Fruit fly (Drosophila melanogaster): ENCODE results near the gene ND-42.

ND-42 gene

dm6 chr3R:22041625-22042282 lies 14.2 kb downstream of the ND-42 start, which contains the start of gene how (continued):
- TF ChIP-seq CG10979 (tag; optimal IDR thresholded peaks at IDR 0.05) (peak; percentile 14), CG33557 (GFP tag; optimal IDR thresholded peaks at IDR 0.05) (peak; percentile 43), CG17612 (GFP tag; IDR thresholded peaks at IDR 0.05) (no peak), CG13424 (tag; optimal IDR thresholded peaks at IDR 0.05) (peak; percentile 8), MESR4 (GFP tag; optimal IDR thresholded peaks at IDR 0.05) (no peak), CG7839 (tag; optimal IDR thresholded peaks at IDR 0.05) (no peak), z (GFP tag; IDR thresholded peaks at IDR 0.05) (no peak; the same call in 2 of the 3 replicates), CG6654 (GFP tag; optimal IDR thresholded peaks at IDR 0.05) (no peak), CG8388 (GFP tag; optimal IDR thresholded peaks at IDR 0.05) (peak; percentile 8), crc (GFP tag; optimal IDR thresholded peaks at IDR 0.05) (no peak), sim (GFP tag; IDR thresholded peaks at IDR 0.05) (no peak), onecut (GFP tag; IDR thresholded peaks at IDR 0.05) (no peak), E2f2 (GFP tag; IDR thresholded peaks at IDR 0.05) (peak; percentile 95), emc (GFP tag; optimal IDR thresholded peaks at IDR 0.05) (no peak), tio (GFP tag; optimal IDR thresholded peaks at IDR 0.05) (no peak), CG17385 (GFP tag; optimal IDR thresholded peaks at IDR 0.05) (peak; percentile 7), Hand (GFP tag; optimal IDR thresholded peaks at IDR 0.05) (peak; percentile 24), CG3726 (GFP tag; IDR thresholded peaks at IDR 0.05) (no peak), Max (GFP tag; optimal IDR thresholded peaks at IDR 0.05) (peak; percentile 26), CG32532 (GFP tag; IDR thresholded peaks at IDR 0.05) (0 out of 2 replicates have a peak, but pooled peaks have one; percentile 5), CG11696 (GFP tag; IDR thresholded peaks at IDR 0.05) (no peak), CG34422 (GFP tag; IDR thresholded peaks at IDR 0.05) (no peak), dmrt11E (tag; optimal IDR thresholded peaks at IDR 0.05) (peak; percentile 13), dati (GFP tag; IDR thresholded peaks at IDR 0.05) (no peak), Dfd (GFP tag; optimal IDR thresholded peaks at IDR 0.05) (no peak), abd-A (tag; optimal IDR thresholded peaks at IDR 0.05) (peak; percentile 33), CG10267 (tag; optimal IDR thresholded peaks at IDR 0.05) (peak; percentile 40), D19A (tag; optimal IDR thresholded peaks at IDR 0.05) (no peak), CG17829 (tag; optimal IDR thresholded peaks at IDR 0.05) (peak; percentile 34), fd3F (GFP tag; optimal IDR thresholded peaks at IDR 0.05) (no peak), CG31224 (GFP tag; IDR thresholded peaks at IDR 0.05) (no peak), CG4282 (GFP tag; optimal IDR thresholded peaks at IDR 0.05) (no peak), cwo (GFP tag; optimal IDR thresholded peaks at IDR 0.05) (no peak), usp (GFP tag; optimal IDR thresholded peaks at IDR 0.05) (no peak), CG16815 (GFP tag; optimal IDR thresholded peaks at IDR 0.05) (no peak), crp (GFP tag; optimal IDR thresholded peaks at IDR 0.05) (peak in 1 of 2 experiments; percentile 45), Dip2 (GFP tag; IDR thresholded peaks at IDR 0.05) (no peak), CG14860 (GFP tag; IDR thresholded peaks at IDR 0.05; ENCODE audit: partially characterized antibody) (no peak), Camta (GFP tag; optimal IDR thresholded peaks at IDR 0.05) (peak; percentile 41), CG13287 (GFP tag; IDR thresholded peaks at IDR 0.05; ENCODE audit: partially characterized antibody) (peak; percentile 41; the same call in 1 of the 2 replicates), hbn (GFP tag; IDR thresholded peaks at IDR 0.05; ENCODE audit: partially characterized antibody) (no peak), Asciz (GFP tag; optimal IDR thresholded peaks at IDR 0.05) (peak; percentile 9), Nf-YC (tag; optimal IDR thresholded peaks at IDR 0.05) (peak; percentile 37), stc (GFP tag; IDR thresholded peaks at IDR 0.05) (no peak), Opbp (GFP tag; IDR thresholded peaks at IDR 0.05; ENCODE audit: partially characterized antibody) (0 out of 3 replicates have a peak, but pooled peaks have one; percentile 32), CG4730 (GFP tag; IDR thresholded peaks at IDR 0.05) (no peak), hth (optimal IDR thresholded peaks at IDR 0.05) (no peak), CG6683 (GFP tag; optimal IDR thresholded peaks at IDR 0.05) (no peak), ranshi (GFP tag; IDR thresholded peaks at IDR 0.05) (no peak)

Data from whole organism, embryonic.